Worm (Caenorhabditis elegans) whole organism, L4/young adult: ENCODE measurements around the gene C25H3.16.

Experiments
- W03F9.2 ChIP-seq: fragments of 150-350 bp; optimal IDR thresholded peaks from 2 replicates; lab custom pipeline; 2014; ENCODE audit warnings: missing biosample characterization, missing genetic modification characterization
- dao-5 ChIP-seq: sonication (generic microtip); optimal IDR thresholded peaks from 2 replicates; lab custom pipeline; 2016; ENCODE audit warnings: missing genotype, missing genetic modification characterization, moderate library complexity, missing compliant biosample characterization
- him-1 ChIP-seq: sonication (generic microtip); optimal IDR thresholded peaks from 2 replicates; lab custom pipeline; 2016; ENCODE audit warnings: missing genotype, missing genetic modification reagents, missing genetic modification characterization, missing compliant biosample characterization

DNA sequence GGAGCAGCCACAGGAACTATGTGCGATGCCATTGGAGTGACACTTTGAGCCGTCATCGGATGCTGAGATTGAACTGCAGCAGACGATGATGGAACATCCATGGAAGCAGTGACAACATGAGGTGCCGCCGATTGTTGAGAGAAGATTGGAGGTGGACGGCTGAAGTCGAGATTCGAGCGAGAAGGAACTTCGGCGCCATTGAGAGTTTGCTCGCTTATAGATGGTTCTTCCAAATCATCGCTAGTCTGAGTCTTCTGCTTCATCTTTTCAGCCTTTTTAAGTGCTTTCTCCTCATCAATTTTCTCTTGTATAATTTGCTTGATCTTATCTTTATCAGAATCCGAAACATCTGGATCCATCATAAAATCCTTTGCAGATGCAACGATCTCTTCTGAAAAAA lies 24.0 kb upstream of the C25H3.16 start:
- no peak for TF ChIP-seq him-1 (tag; lab: Kevin White, UChicago)
- TF ChIP-seq dao-5 (tag; lab: Kevin White, UChicago): no peak
- TF ChIP-seq W03F9.2 (tag; lab: Kevin White, UChicago): no peak
